Worm (Caenorhabditis elegans) whole organism, L1 larva: ENCODE data around the gene glb-30.

Source experiments
- C04F5.9 ChIP-seq: sonication (generic microtip); optimal IDR thresholded peaks from 2 replicates; lab custom pipeline; 2016; ENCODE audit warnings: missing genetic modification characterization, missing compliant biosample characterization
- F16B12.6 ChIP-seq: fragments of 150-350 bp; optimal IDR thresholded peaks from 2 replicates; lab custom pipeline; 2014; ENCODE audit warnings: missing biosample characterization, missing genetic modification characterization
- Y116A8C.19 ChIP-seq: sonication (generic microtip); optimal IDR thresholded peaks from 2 replicates; lab custom pipeline; 2016; ENCODE audit warnings: missing compliant biosample characterization, missing genetic modification characterization, borderline replicate concordance
- aha-1 ChIP-seq: fragments of 150-350 bp; optimal IDR thresholded peaks from 2 replicates; lab custom pipeline; 2014; ENCODE audit warnings: missing biosample characterization, missing genetic modification characterization
- alr-1 ChIP-seq: fragments of 200-800 bp; sonication (Bioruptor generic); optimal IDR thresholded peaks from 2 replicates; lab custom pipeline; 2018; ENCODE audit warnings: borderline replicate concordance, mild to moderate bottlenecking, missing genetic modification characterization, missing compliant biosample characterization
- ama-1 ChIP-seq: fragments of 150-350 bp; optimal IDR thresholded peaks from 2 replicates; lab custom pipeline; 2014
- ceh-82 ChIP-seq, 3 experiments: fragments of 150-350 bp in 1 of 3; sonication (generic microtip) in 2 of 3; optimal IDR thresholded peaks; 2 replicates each; lab custom pipeline; 2014 to 2017; ENCODE audit warnings: missing biosample characterization in 3 of 3, missing genetic modification characterization in 3 of 3
- ceh-88 ChIP-seq: fragments of 200-800 bp; sonication (Bioruptor generic); IDR thresholded peaks from 2 replicates; pipeline ENCODE4 v1.3.6; 2022; ENCODE audit warnings: missing genetic modification characterization, missing compliant biosample characterization
- efl-1 ChIP-seq, 4 experiments: fragments of 150-350 bp; optimal IDR thresholded peaks in 3 of 4; peaks in 1 of 4; 1 replicate in 1 of 4; 2 replicates in 3 of 4; lab custom pipeline; 2014; ENCODE audit warnings: missing biosample characterization in 2 of 4, missing genetic modification characterization in 2 of 4, missing genetic modification reagents in 2 of 4
- efl-3 ChIP-seq: fragments of 200-800 bp; sonication (Bioruptor generic); optimal IDR thresholded peaks from 2 replicates; lab custom pipeline; 2018; ENCODE audit warnings: mild to moderate bottlenecking, missing genetic modification characterization, missing compliant biosample characterization
- egl-13 ChIP-seq: sonication (generic microtip); optimal IDR thresholded peaks from 2 replicates; lab custom pipeline; 2016; ENCODE audit warnings: missing genotype, missing genetic modification reagents, missing genetic modification characterization, missing compliant biosample characterization
- elt-2 ChIP-seq: sonication (generic microtip); optimal IDR thresholded peaks from 2 replicates; lab custom pipeline; 2016; ENCODE audit warnings: missing genetic modification characterization, mild to moderate bottlenecking, inconsistent platforms, missing compliant biosample characterization, missing genetic modification reagents
- fkh-4 ChIP-seq: sonication (generic microtip); optimal IDR thresholded peaks from 2 replicates; lab custom pipeline; 2016; ENCODE audit warnings: missing compliant biosample characterization, missing genetic modification characterization, borderline replicate concordance
- fkh-8 ChIP-seq: sonication (generic microtip); optimal IDR thresholded peaks from 2 replicates; lab custom pipeline; 2016; ENCODE audit warnings: mild to moderate bottlenecking, missing genetic modification characterization, missing compliant biosample characterization
- grh-1 ChIP-seq: fragments of 200-800 bp; sonication (Bioruptor generic); IDR thresholded peaks from 2 replicates; pipeline ENCODE4 v1.3.6; 2022; ENCODE audit warnings: missing genetic modification reagents, missing genetic modification characterization, missing compliant biosample characterization
- hlh-17 ChIP-seq: fragments of 200-800 bp; sonication (Bioruptor generic); optimal IDR thresholded peaks from 2 replicates; lab custom pipeline; 2018; ENCODE audit warnings: missing genetic modification characterization, mild to moderate bottlenecking, missing compliant biosample characterization, moderate library complexity, borderline replicate concordance
- hlh-4 ChIP-seq: sonication (generic microtip); optimal IDR thresholded peaks from 2 replicates; lab custom pipeline; 2016; ENCODE audit warnings: mild to moderate bottlenecking, missing genetic modification characterization, missing compliant biosample characterization
- hpl-2 ChIP-seq: fragments of 150-350 bp; optimal IDR thresholded peaks from 2 replicates; lab custom pipeline; 2014; ENCODE audit warnings: missing biosample characterization, missing genetic modification reagents, missing genetic modification characterization
- isw-1 ChIP-seq: fragments of 200-800 bp; sonication (Bioruptor generic); IDR thresholded peaks from 2 replicates; pipeline ENCODE4 v1.3.6; 2022; ENCODE audit warnings: missing genetic modification characterization, missing compliant biosample characterization
- jun-1 ChIP-seq: fragments of 150-350 bp; optimal IDR thresholded peaks from 2 replicates; lab custom pipeline; 2014; ENCODE audit warnings: missing biosample characterization, missing genetic modification reagents, missing genetic modification characterization
- lin-13 ChIP-seq: fragments of 150-350 bp; optimal IDR thresholded peaks from 2 replicates; lab custom pipeline; 2014; ENCODE audit warnings: missing biosample characterization, missing genetic modification reagents, missing genetic modification characterization
- lin-15B ChIP-seq: fragments of 150-350 bp; sonication (generic microtip); optimal IDR thresholded peaks from 3 replicates; lab custom pipeline; 2014; ENCODE audit warnings: missing biosample characterization, missing genetic modification characterization
- lin-35 ChIP-seq, 2 experiments: fragments of 150-350 bp; optimal IDR thresholded peaks; 2 replicates each; lab custom pipeline; 2014; ENCODE audit warnings: missing biosample characterization in 2 of 2, missing genetic modification characterization in 2 of 2, missing genetic modification reagents in 2 of 2
- lin-39 ChIP-seq: fragments of 150-350 bp; optimal IDR thresholded peaks from 2 replicates; lab custom pipeline; 2014; ENCODE audit warnings: missing biosample characterization, missing genetic modification reagents, missing genetic modification characterization
- lir-3 ChIP-seq: sonication (generic microtip); optimal IDR thresholded peaks from 2 replicates; lab custom pipeline; 2016; ENCODE audit warnings: mild to moderate bottlenecking, missing genetic modification characterization, moderate library complexity, missing compliant biosample characterization; ENCODE audit not compliant: poor library complexity
- mab-9 ChIP-seq: fragments of 200-800 bp; sonication (Bioruptor generic); IDR thresholded peaks from 2 replicates; pipeline ENCODE4 v1.3.6; 2022; ENCODE audit warnings: missing genetic modification reagents, missing genetic modification characterization, missing compliant biosample characterization
- mef-2 ChIP-seq: fragments of 150-350 bp; optimal IDR thresholded peaks from 2 replicates; lab custom pipeline; 2014; ENCODE audit warnings: missing biosample characterization, missing genetic modification characterization
- nhr-12 ChIP-seq: sonication (generic microtip); optimal IDR thresholded peaks from 2 replicates; lab custom pipeline; 2017; ENCODE audit warnings: missing biosample characterization, missing genetic modification characterization
- nhr-19 ChIP-seq: fragments of 200-800 bp; sonication (Bioruptor generic); conservative IDR thresholded peaks from 2 replicates; pipeline ENCODE4 v1.3.6; 2022; ENCODE audit warnings: missing genetic modification characterization, missing compliant biosample characterization
- nhr-20 ChIP-seq: sonication (generic microtip); optimal IDR thresholded peaks from 2 replicates; lab custom pipeline; 2016; ENCODE audit warnings: mild to moderate bottlenecking, missing genetic modification characterization, missing compliant biosample characterization
- nhr-237 ChIP-seq: fragments of 150-350 bp; optimal IDR thresholded peaks from 2 replicates; lab custom pipeline; 2014; ENCODE audit warnings: missing biosample characterization, missing genetic modification characterization
- nhr-47 ChIP-seq: sonication (generic microtip); optimal IDR thresholded peaks from 2 replicates; lab custom pipeline; 2016; ENCODE audit warnings: mild to moderate bottlenecking, missing genetic modification characterization, moderate library complexity, missing compliant biosample characterization
- nhr-71 ChIP-seq: sonication (generic microtip); optimal IDR thresholded peaks from 2 replicates; lab custom pipeline; 2016; ENCODE audit warnings: mild to moderate bottlenecking, missing genetic modification characterization, moderate library complexity, missing compliant biosample characterization
- nhr-76 ChIP-seq: sonication (generic microtip); optimal IDR thresholded peaks from 2 replicates; lab custom pipeline; 2017; ENCODE audit warnings: missing biosample characterization, missing genetic modification characterization
- nhr-84 ChIP-seq: sonication (generic microtip); optimal IDR thresholded peaks from 2 replicates; lab custom pipeline; 2017; ENCODE audit warnings: missing biosample characterization, missing genetic modification characterization
- nhr-85 ChIP-seq: sonication (generic microtip); peaks from one replicate; lab custom pipeline; 2016; ENCODE audit warnings: missing genetic modification characterization, inconsistent platforms, missing compliant biosample characterization
- pag-3 ChIP-seq: sonication (generic microtip); optimal IDR thresholded peaks from 2 replicates; lab custom pipeline; 2017; ENCODE audit warnings: missing genetic modification characterization, mild to moderate bottlenecking, missing compliant biosample characterization, antibody characterized with exemption, borderline replicate concordance; ENCODE audit not compliant: insufficient read depth
- pax-3 ChIP-seq: fragments of 200-800 bp; sonication (Bioruptor generic); optimal IDR thresholded peaks from 2 replicates; lab custom pipeline; 2018; ENCODE audit warnings: mild to moderate bottlenecking, missing genetic modification characterization, moderate library complexity, missing compliant biosample characterization
- skn-1 ChIP-seq: fragments of 150-350 bp; optimal IDR thresholded peaks from 2 replicates; lab custom pipeline; 2014; ENCODE audit warnings: missing biosample characterization, missing genetic modification characterization
- snpc-4 ChIP-seq: fragments of 150-350 bp; optimal IDR thresholded peaks from 2 replicates; lab custom pipeline; 2014; ENCODE audit warnings: missing biosample characterization, missing genetic modification characterization
- snu-23 ChIP-seq: sonication (generic microtip); optimal IDR thresholded peaks from 2 replicates; lab custom pipeline; 2016; ENCODE audit warnings: missing genetic modification characterization, missing compliant biosample characterization
- sup-37 ChIP-seq: fragments of 200-800 bp; sonication (Bioruptor generic); optimal IDR thresholded peaks from 2 replicates; lab custom pipeline; 2018; ENCODE audit warnings: mild to moderate bottlenecking, missing genetic modification characterization, missing compliant biosample characterization
- tlp-1 ChIP-seq: fragments of 150-350 bp; optimal IDR thresholded peaks from 2 replicates; lab custom pipeline; 2014; ENCODE audit warnings: missing biosample characterization, missing genetic modification characterization
- unc-130 ChIP-seq: fragments of 150-350 bp; optimal IDR thresholded peaks from 2 replicates; lab custom pipeline; 2017; ENCODE audit warnings: missing biosample characterization, missing genetic modification characterization, inconsistent platforms
- unc-98 ChIP-seq: fragments of 200-800 bp; sonication (Bioruptor generic); IDR thresholded peaks from 2 replicates; pipeline ENCODE4 v1.3.6; 2022; ENCODE audit warnings: missing genetic modification characterization, missing compliant biosample characterization
- xbp-1 ChIP-seq: sonication (generic microtip); optimal IDR thresholded peaks from 2 replicates; lab custom pipeline; 2016; ENCODE audit warnings: missing genetic modification characterization, missing compliant biosample characterization
- zag-1 ChIP-seq: fragments of 150-350 bp; optimal IDR thresholded peaks from 2 replicates; lab custom pipeline; 2014; ENCODE audit warnings: missing biosample characterization, missing genetic modification characterization
- zip-4 ChIP-seq: fragments of 200-800 bp; sonication (Bioruptor generic); optimal IDR thresholded peaks from 2 replicates; lab custom pipeline; 2018; ENCODE audit warnings: mild to moderate bottlenecking, missing genetic modification characterization, moderate library complexity, missing compliant biosample characterization
- ztf-11 ChIP-seq, 2 experiments: sonication (generic microtip); optimal IDR thresholded peaks; 2 replicates each; lab custom pipeline; 2016 to 2017; ENCODE audit warnings: missing genetic modification characterization in 2 of 2, missing biosample characterization in 1 of 2, missing compliant biosample characterization in 1 of 2

The glb-30 gene

DNA sequence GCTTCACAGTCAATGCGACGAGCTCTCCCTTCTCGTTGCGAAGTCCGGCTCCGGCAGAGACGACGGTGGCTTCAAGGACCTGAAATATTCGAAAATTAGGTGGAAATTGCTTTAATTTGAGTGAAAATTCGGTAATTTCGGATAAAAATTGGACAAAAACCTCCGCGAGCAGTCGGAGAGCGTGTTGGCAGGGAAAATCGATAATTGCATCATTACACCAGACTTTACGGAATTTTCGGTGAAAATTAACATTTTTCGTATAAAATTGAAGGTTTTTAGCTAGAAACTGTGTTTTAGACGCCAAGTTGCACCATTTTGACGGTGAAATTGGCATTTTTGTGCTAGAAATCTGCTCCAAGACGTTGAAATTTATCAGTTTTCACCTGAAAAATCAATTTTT lies 50.1 kb downstream of the glb-30 start:
- TF ChIP-seq hpl-2 (GFP tag; lab: Kevin White, UChicago), result no peak

DNA sequence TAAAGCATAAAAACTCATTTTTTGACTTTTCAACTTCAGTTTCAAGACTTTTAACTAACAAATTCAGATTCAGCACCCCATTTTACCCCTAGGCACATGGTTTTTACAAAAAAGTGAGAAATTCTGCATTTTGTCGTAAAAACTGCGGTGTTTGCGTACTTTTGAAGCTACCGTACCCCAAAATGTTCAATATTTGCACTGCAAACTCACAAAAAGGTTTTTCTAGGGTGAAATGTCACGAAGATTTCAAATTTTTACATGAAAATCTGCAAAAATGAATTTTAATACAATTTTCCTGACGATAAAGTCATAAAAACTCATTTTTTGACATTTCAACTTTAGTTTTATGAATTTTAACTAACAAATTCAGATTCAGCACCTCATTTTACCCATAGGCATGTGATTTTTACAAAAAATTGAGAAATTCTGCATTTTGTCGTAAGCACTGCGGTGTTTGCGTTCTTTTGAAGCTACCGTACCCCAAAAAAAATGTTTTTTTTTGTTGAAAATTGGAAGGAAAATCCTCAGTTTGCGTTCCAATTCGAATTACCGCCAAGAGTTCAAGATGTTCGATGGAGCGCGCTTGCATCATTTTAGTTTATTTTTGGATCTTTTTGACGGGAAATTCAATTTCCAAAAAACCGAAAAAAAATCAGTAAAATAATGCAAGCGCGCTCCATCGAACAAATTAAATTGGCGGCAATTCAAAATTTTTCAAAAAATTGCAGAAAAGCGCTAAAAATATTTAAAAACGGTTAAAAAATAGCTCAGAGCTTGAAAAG lies 52.0 kb downstream of the glb-30 start:
- TF ChIP-seq hlh-4, result no peak
- no peak for TF ChIP-seq ceh-88 (GFP tag; lab: Robert Waterston, UW)
- TF ChIP-seq nhr-47 (tag; lab: Kevin White, UChicago), result peak; percentile 31
- TF ChIP-seq nhr-76 (tag; lab: Kevin White, UChicago), result no peak
- no peak for TF ChIP-seq lin-15B (tag; lab: Kevin White, UChicago)
- no peak for TF ChIP-seq snpc-4 (tag; lab: Kevin White, UChicago)
- no peak for TF ChIP-seq pag-3 (tag; lab: Kevin White, UChicago)
- TF ChIP-seq nhr-19 (GFP tag; lab: Robert Waterston, UW), result peak; percentile 19; the same call in 1 of the 2 replicates
- no peak for TF ChIP-seq zag-1
- no peak for TF ChIP-seq zip-4 (GFP tag; lab: Kevin White, UChicago)
- peak; percentile 30 to 71 for TF ChIP-seq lin-35 (GFP tag; optimal IDR thresholded peaks at IDR 0.05; lab: Kevin White, UChicago)
- no peak for TF ChIP-seq mef-2
- TF ChIP-seq sup-37 (GFP tag; lab: Kevin White, UChicago), result no peak
- no peak for TF ChIP-seq Y116A8C.19
- peak; percentile 22 for TF ChIP-seq snu-23 (GFP tag; lab: Kevin White, UChicago)
- no peak for TF ChIP-seq jun-1
- TF ChIP-seq hlh-17 (GFP tag; lab: Kevin White, UChicago), result no peak
- TF ChIP-seq lin-13 (GFP tag; lab: Kevin White, UChicago), result peak; percentile 64
- no peak for TF ChIP-seq egl-13
- no peak for TF ChIP-seq mab-9 (GFP tag; lab: Robert Waterston, UW)
- TF ChIP-seq lin-39 (tag; lab: Kevin White, UChicago), result no peak
- TF ChIP-seq xbp-1 (tag; lab: Kevin White, UChicago), result peak; percentile 6
- no peak for TF ChIP-seq ceh-82 (tag; optimal IDR thresholded peaks at IDR 0.05; lab: Kevin White, UChicago)
- no peak for TF ChIP-seq alr-1
- TF ChIP-seq nhr-85, result peak; percentile 73
- TF ChIP-seq ztf-11 (tag; optimal IDR thresholded peaks at IDR 0.05; lab: Kevin White, UChicago), result no peak
- TF ChIP-seq lir-3 (tag; lab: Kevin White, UChicago), result no peak
- TF ChIP-seq ama-1, result peak; percentile 71
- peak; percentile 20 for TF ChIP-seq nhr-20 (tag; lab: Kevin White, UChicago)
- TF ChIP-seq isw-1 (GFP tag; lab: Robert Waterston, UW), result no peak
- no peak for TF ChIP-seq unc-98 (GFP tag; lab: Robert Waterston, UW)
- peak; percentile 45 for TF ChIP-seq nhr-71
- TF ChIP-seq skn-1 (tag; lab: Kevin White, UChicago), result no peak
- no peak for TF ChIP-seq F16B12.6
- TF ChIP-seq efl-1 (optimal IDR thresholded peaks at IDR 0.05; lab: Kevin White, UChicago), result peak in 1 of 2 experiments; percentile 29
- peak; percentile 70 to 97 for TF ChIP-seq efl-1 (GFP tag; optimal IDR thresholded peaks at IDR 0.05 in 1 of 2; lab: Kevin White, UChicago)
- TF ChIP-seq fkh-4 (tag; lab: Kevin White, UChicago), result no peak
- no peak for TF ChIP-seq nhr-84 (tag; lab: Kevin White, UChicago)
- TF ChIP-seq grh-1 (GFP tag; lab: Robert Waterston, UW), result no peak
- TF ChIP-seq efl-3 (GFP tag; lab: Kevin White, UChicago), result no peak
- TF ChIP-seq unc-130, result no peak
- TF ChIP-seq tlp-1, result no peak
- TF ChIP-seq elt-2 (tag; lab: Kevin White, UChicago), result peak; percentile 28
- TF ChIP-seq nhr-237 (tag; lab: Kevin White, UChicago), result no peak
- no peak for TF ChIP-seq nhr-12 (tag; lab: Kevin White, UChicago)
- no peak for TF ChIP-seq fkh-8
- no peak for TF ChIP-seq pax-3
- no peak for TF ChIP-seq aha-1 (tag; lab: Kevin White, UChicago)
- no peak for TF ChIP-seq C04F5.9 (tag; lab: Kevin White, UChicago)
